Worm (Caenorhabditis elegans) whole organism, late embryonic: ENCODE measurements around the gene T22H9.1.

ENCODE experiments used
- C08G9.2 ChIP-seq: sonication (generic microtip); optimal IDR thresholded peaks from 2 replicates; lab custom pipeline; 2016; ENCODE audit warnings: mild to moderate bottlenecking, missing genetic modification characterization, moderate library complexity, missing compliant biosample characterization
- F13H6.1 ChIP-seq: sonication (generic microtip); optimal IDR thresholded peaks from 2 replicates; lab custom pipeline; 2016; ENCODE audit warnings: missing genetic modification characterization, missing compliant biosample characterization
- K09A11.1 ChIP-seq: sonication (generic microtip); optimal IDR thresholded peaks from 2 replicates; lab custom pipeline; 2017; ENCODE audit warnings: antibody characterized with exemption, mild to moderate bottlenecking, missing genetic modification characterization, missing compliant biosample characterization; ENCODE audit not compliant: insufficient read depth
- T23F11.4 ChIP-seq: fragments of 200-800 bp; sonication (Bioruptor generic); optimal IDR thresholded peaks from 2 replicates; lab custom pipeline; 2018; ENCODE audit warnings: mild to moderate bottlenecking, missing genetic modification characterization, missing compliant biosample characterization
- ama-1 ChIP-seq: fragments of 150-350 bp; optimal IDR thresholded peaks from 2 replicates; lab custom pipeline; 2014
- ceh-19 ChIP-seq: fragments of 200-800 bp; sonication (Bioruptor generic); optimal IDR thresholded peaks from 2 replicates; lab custom pipeline; 2018; ENCODE audit warnings: mild to moderate bottlenecking, missing genetic modification characterization, missing compliant biosample characterization
- ceh-24 ChIP-seq: sonication (generic microtip); optimal IDR thresholded peaks from 2 replicates; lab custom pipeline; 2016; ENCODE audit warnings: mild to moderate bottlenecking, missing genetic modification characterization, missing compliant biosample characterization
- ceh-31 ChIP-seq: sonication (generic microtip); optimal IDR thresholded peaks from 2 replicates; lab custom pipeline; 2016; ENCODE audit warnings: missing genetic modification characterization, missing compliant biosample characterization
- ceh-48 ChIP-seq: sonication (generic microtip); optimal IDR thresholded peaks from 2 replicates; lab custom pipeline; 2016; ENCODE audit warnings: missing genetic modification characterization, inconsistent platforms, missing compliant biosample characterization
- ceh-6 ChIP-seq: fragments of 200-800 bp; sonication (Bioruptor generic); optimal IDR thresholded peaks from 2 replicates; lab custom pipeline; 2018; ENCODE audit warnings: mild to moderate bottlenecking, missing genetic modification characterization, missing compliant biosample characterization
- dmd-4 ChIP-seq: sonication (generic microtip); optimal IDR thresholded peaks from 2 replicates; lab custom pipeline; 2016; ENCODE audit warnings: borderline replicate concordance, missing genetic modification characterization, missing compliant biosample characterization
- elt-2 ChIP-seq: sonication (generic microtip); optimal IDR thresholded peaks from 2 replicates; lab custom pipeline; 2016; ENCODE audit warnings: missing genetic modification reagents, missing genetic modification characterization, missing compliant biosample characterization
- elt-4 ChIP-seq: sonication (generic microtip); optimal IDR thresholded peaks from 2 replicates; lab custom pipeline; 2016; ENCODE audit warnings: missing genetic modification characterization, missing compliant biosample characterization
- ets-4 ChIP-seq: sonication (generic microtip); optimal IDR thresholded peaks from 2 replicates; lab custom pipeline; 2016; ENCODE audit warnings: missing genetic modification characterization, missing compliant biosample characterization
- eyg-1 ChIP-seq: sonication (generic microtip); optimal IDR thresholded peaks from 2 replicates; lab custom pipeline; 2016; ENCODE audit warnings: missing genotype, missing genetic modification characterization, missing compliant biosample characterization
- fax-1 ChIP-seq: sonication (generic microtip); optimal IDR thresholded peaks from 2 replicates; lab custom pipeline; 2016; ENCODE audit warnings: missing genotype, missing genetic modification characterization, missing compliant biosample characterization
- fkh-6 ChIP-seq: sonication (generic microtip); optimal IDR thresholded peaks from 2 replicates; lab custom pipeline; 2016; ENCODE audit warnings: missing genetic modification characterization, missing compliant biosample characterization
- hlh-13 ChIP-seq: fragments of 200-800 bp; sonication (Bioruptor generic); optimal IDR thresholded peaks from 2 replicates; lab custom pipeline; 2018; ENCODE audit warnings: mild to moderate bottlenecking, missing genetic modification characterization, missing compliant biosample characterization
- hlh-30 ChIP-seq: sonication (generic microtip); optimal IDR thresholded peaks from 2 replicates; lab custom pipeline; 2017; ENCODE audit warnings: antibody characterized with exemption, missing genetic modification characterization, missing compliant biosample characterization; ENCODE audit not compliant: insufficient read depth
- lim-6 ChIP-seq: sonication (generic microtip); optimal IDR thresholded peaks from 2 replicates; lab custom pipeline; 2016; ENCODE audit warnings: missing genetic modification characterization, missing compliant biosample characterization
- mec-3 ChIP-seq: sonication (generic microtip); optimal IDR thresholded peaks from 2 replicates; lab custom pipeline; 2016; ENCODE audit warnings: borderline replicate concordance, missing genetic modification characterization, missing compliant biosample characterization
- nfya-1 ChIP-seq: sonication (generic microtip); optimal IDR thresholded peaks from 2 replicates; lab custom pipeline; 2017; ENCODE audit warnings: missing genetic modification characterization, mild to moderate bottlenecking, missing compliant biosample characterization, antibody characterized with exemption, moderate library complexity
- nhr-11 ChIP-seq: fragments of 150-350 bp; optimal IDR thresholded peaks from 2 replicates; lab custom pipeline; 2014; ENCODE audit warnings: missing biosample characterization, missing genetic modification characterization
- nhr-232 ChIP-seq: sonication (generic microtip); optimal IDR thresholded peaks from 2 replicates; lab custom pipeline; 2016; ENCODE audit warnings: missing genetic modification characterization, missing compliant biosample characterization
- npax-4 ChIP-seq: sonication (generic microtip); optimal IDR thresholded peaks from 2 replicates; lab custom pipeline; 2016; ENCODE audit warnings: missing genetic modification characterization, missing compliant biosample characterization
- odd-2 ChIP-seq: sonication (generic microtip); optimal IDR thresholded peaks from 2 replicates; lab custom pipeline; 2017; ENCODE audit warnings: antibody characterized with exemption, mild to moderate bottlenecking, missing genetic modification characterization, missing compliant biosample characterization
- pat-9 ChIP-seq: fragments of 200-800 bp; sonication (Bioruptor generic); optimal IDR thresholded peaks from 2 replicates; lab custom pipeline; 2018; ENCODE audit warnings: mild to moderate bottlenecking, missing genetic modification characterization, moderate library complexity, missing compliant biosample characterization
- pax-1 ChIP-seq: fragments of 150-350 bp; optimal IDR thresholded peaks from 2 replicates; lab custom pipeline; 2014; ENCODE audit warnings: missing biosample characterization, missing genetic modification characterization
- pqm-1 ChIP-seq: sonication (generic microtip); optimal IDR thresholded peaks from 2 replicates; lab custom pipeline; 2016; ENCODE audit warnings: missing genetic modification characterization, missing compliant biosample characterization
- ref-2 ChIP-seq: sonication (generic microtip); optimal IDR thresholded peaks from 2 replicates; lab custom pipeline; 2016; ENCODE audit warnings: missing genetic modification characterization, missing compliant biosample characterization
- sox-2 ChIP-seq: fragments of 200-800 bp; sonication (Bioruptor generic); IDR thresholded peaks from 2 replicates; pipeline ENCODE4 v1.3.6; 2022; ENCODE audit warnings: missing genetic modification reagents, missing genetic modification characterization, missing compliant biosample characterization
- sox-4 ChIP-seq: sonication (generic microtip); optimal IDR thresholded peaks from 2 replicates; lab custom pipeline; 2017; ENCODE audit warnings: mild to moderate bottlenecking, missing genetic modification characterization, inconsistent platforms, missing compliant biosample characterization
- syd-9 ChIP-seq: sonication (generic microtip); optimal IDR thresholded peaks from 2 replicates; lab custom pipeline; 2016; ENCODE audit warnings: mild to moderate bottlenecking, missing genetic modification characterization, moderate library complexity, missing compliant biosample characterization
- tbx-2 ChIP-seq: sonication (generic microtip); optimal IDR thresholded peaks from 2 replicates; lab custom pipeline; 2016; ENCODE audit warnings: missing genetic modification characterization, missing compliant biosample characterization
- tbx-7 ChIP-seq: sonication (generic microtip); optimal IDR thresholded peaks from 2 replicates; lab custom pipeline; 2016; ENCODE audit warnings: missing genotype, missing genetic modification characterization, missing compliant biosample characterization
- unc-3 ChIP-seq, 2 experiments: fragments of 200-800 bp in 1 of 2; sonication (Bioruptor generic) in 1 of 2; sonication (generic microtip) in 1 of 2; conservative IDR thresholded peaks in 1 of 2; optimal IDR thresholded peaks in 1 of 2; 2 replicates each; pipeline versions ENCODE4 v1.3.6 to Lab custom; 2016 to 2022; ENCODE audit warnings: missing compliant biosample characterization in 2 of 2, missing genetic modification characterization in 2 of 2, missing genetic modification reagents in 1 of 2
- unc-42 ChIP-seq: sonication (generic microtip); optimal IDR thresholded peaks from 2 replicates; lab custom pipeline; 2016; ENCODE audit warnings: missing genotype, missing genetic modification characterization, missing compliant biosample characterization
- zip-5 ChIP-seq: sonication (generic microtip); optimal IDR thresholded peaks from 2 replicates; lab custom pipeline; 2016; ENCODE audit warnings: missing genetic modification characterization, missing compliant biosample characterization
- ztf-16 ChIP-seq: sonication (generic microtip); optimal IDR thresholded peaks from 2 replicates; lab custom pipeline; 2017; ENCODE audit warnings: missing genetic modification characterization, missing compliant biosample characterization

Gene T22H9.1

ce11 chrV:361291-361690, 1.7 kb downstream of the T22H9.1 start:
- TF ChIP-seq ref-2 (tag; lab: Kevin White, UChicago) (no peak), mec-3 (no peak), sox-4 (tag; lab: Kevin White, UChicago) (no peak), ama-1 (lab: Kevin White, UChicago) (no peak), zip-5 (tag; lab: Kevin White, UChicago) (no peak), C08G9.2 (tag; lab: Kevin White, UChicago) (no peak), nhr-232 (tag; lab: Kevin White, UChicago) (no peak), eyg-1 (tag; lab: Kevin White, UChicago) (no peak), elt-2 (no peak), ceh-31 (tag; lab: Kevin White, UChicago) (no peak), lim-6 (no peak), T23F11.4 (no peak), pat-9 (no peak), ceh-48 (no peak), pax-1 (tag; lab: Kevin White, UChicago) (no peak), odd-2 (tag; lab: Kevin White, UChicago) (no peak), fkh-6 (tag; lab: Kevin White, UChicago) (no peak), tbx-7 (tag; lab: Kevin White, UChicago) (no peak), hlh-30 (tag; lab: Kevin White, UChicago) (no peak)
- TF ChIP-seq, all 69 proteins: peak for 0

DNA sequence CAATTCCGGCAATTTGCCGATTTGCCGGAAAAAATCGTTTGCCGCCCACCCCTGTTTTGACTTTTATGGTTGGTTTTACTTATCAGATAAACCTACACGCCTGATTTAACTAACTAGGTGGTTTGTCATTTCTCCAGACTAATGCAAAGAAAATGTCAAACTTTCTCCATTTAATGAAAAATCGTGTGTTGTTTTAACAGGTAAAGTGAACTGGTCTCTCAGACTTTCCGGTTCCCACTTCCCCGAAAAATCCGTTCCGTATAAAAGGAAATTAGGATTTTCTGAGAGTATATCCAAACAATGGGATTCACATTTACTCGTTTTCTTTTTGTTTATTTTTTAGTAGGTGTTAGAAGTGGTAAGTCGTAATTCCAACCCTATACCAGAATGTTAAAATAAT, 5.1 kb downstream of the T22H9.1 start, which contains the start of gene mltn-6:
Gene mltn-6, plus strand, starts transcription at position 301 of the 400 bp plus-strand sequence.
- TF ChIP-seq ceh-19 (GFP tag; lab: Kevin White, UChicago): no peak
- TF ChIP-seq nfya-1: no peak
- TF ChIP-seq tbx-2 (tag; lab: Kevin White, UChicago): no peak
- TF ChIP-seq syd-9 (tag; lab: Kevin White, UChicago): no peak
- no peak for TF ChIP-seq elt-4 (tag; lab: Kevin White, UChicago)
- no peak for TF ChIP-seq unc-3 (GFP tag; conservative IDR thresholded peaks at IDR 0.05; lab: Robert Waterston, UW)
- no peak for TF ChIP-seq unc-3 (tag; optimal IDR thresholded peaks at IDR 0.05; lab: Kevin White, UChicago)
- no peak for TF ChIP-seq tbx-7 (tag; lab: Kevin White, UChicago)
- no peak for TF ChIP-seq ama-1 (lab: Kevin White, UChicago)

DNA sequence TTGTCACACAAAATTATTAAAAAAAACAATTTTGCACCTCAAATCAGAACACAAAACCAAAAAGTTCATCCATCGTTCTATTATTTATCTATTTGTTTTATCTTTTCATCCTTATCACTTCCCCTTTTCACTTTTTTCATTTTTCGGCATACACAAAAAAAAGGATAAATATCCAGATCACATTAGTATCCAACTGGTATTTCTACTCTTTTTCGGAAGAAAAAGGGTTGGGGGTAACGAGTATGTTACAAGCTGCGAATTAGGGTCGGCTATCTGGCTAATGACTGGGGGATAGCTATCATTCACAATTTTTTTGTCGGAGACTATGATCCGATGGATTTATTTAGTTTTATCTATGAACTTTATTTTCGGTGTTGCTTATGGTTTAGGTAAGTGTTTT, 10.5 kb downstream of the T22H9.1 start, which contains the start of gene mltn-7:
Gene mltn-7, plus strand, starts transcription at position 301 of the 400 bp plus-strand sequence.
- no peak for TF ChIP-seq npax-4 (tag; lab: Kevin White, UChicago)
- no peak for TF ChIP-seq F13H6.1 (tag; lab: Kevin White, UChicago)
- no peak for TF ChIP-seq tbx-2 (tag; lab: Kevin White, UChicago)
- no peak for TF ChIP-seq nhr-232 (tag; lab: Kevin White, UChicago)
- no peak for TF ChIP-seq fax-1 (tag; lab: Kevin White, UChicago)
- TF ChIP-seq unc-42: no peak
- TF ChIP-seq K09A11.1 (tag; lab: Kevin White, UChicago): no peak
- TF ChIP-seq syd-9 (tag; lab: Kevin White, UChicago): no peak
- TF ChIP-seq nhr-11 (tag; lab: Kevin White, UChicago): no peak
- TF ChIP-seq T23F11.4: no peak
- TF ChIP-seq tbx-7 (tag; lab: Kevin White, UChicago): no peak
- no peak for TF ChIP-seq ceh-24 (tag; lab: Kevin White, UChicago)

DNA sequence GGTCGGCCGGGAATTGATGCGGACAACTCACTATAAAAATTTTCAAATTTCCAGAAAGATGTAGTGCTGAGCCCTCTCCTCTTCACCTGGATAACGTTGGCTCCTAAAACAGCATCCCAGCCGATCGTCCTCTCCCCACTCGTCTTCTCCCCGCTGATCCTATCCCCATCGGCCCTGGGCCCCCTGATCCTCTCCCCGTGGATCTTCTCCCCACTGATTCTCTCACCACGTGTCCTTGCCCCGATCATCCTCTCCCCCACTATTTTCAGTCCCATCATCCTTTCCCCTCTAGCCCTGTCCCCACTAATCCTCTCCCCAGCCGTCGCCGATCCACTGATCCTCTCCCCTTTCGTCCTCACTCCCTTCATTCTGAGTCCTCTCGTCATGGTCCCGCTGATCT, 13.6 kb downstream of the T22H9.1 start:
- no peak for TF ChIP-seq hlh-13 (GFP tag; lab: Kevin White, UChicago)
- no peak for TF ChIP-seq dmd-4 (tag; lab: Kevin White, UChicago)
- TF ChIP-seq ets-4 (tag; lab: Kevin White, UChicago): no peak
- no peak for TF ChIP-seq zip-5 (tag; lab: Kevin White, UChicago)
- TF ChIP-seq pqm-1: no peak
- TF ChIP-seq elt-2: no peak
- no peak for TF ChIP-seq C08G9.2 (tag; lab: Kevin White, UChicago)
- TF ChIP-seq sox-2 (GFP tag; lab: Robert Waterston, UW): no peak
- no peak for TF ChIP-seq ztf-16 (tag; lab: Kevin White, UChicago)
- TF ChIP-seq nfya-1: no peak
- no peak for TF ChIP-seq nhr-11 (tag; lab: Kevin White, UChicago)
- no peak for TF ChIP-seq ceh-6 (GFP tag; lab: Kevin White, UChicago)
